Worm (Caenorhabditis elegans) whole organism, mixed stage, embryonic: ENCODE results near the gene Y37E11B.6.

Experiments
- elt-1 ChIP-seq: sonication (generic microtip); optimal IDR thresholded peaks from 2 replicates; lab custom pipeline; 2017; ENCODE audit warnings: missing genetic modification characterization, mild to moderate bottlenecking, missing compliant biosample characterization, antibody characterized with exemption, moderate library complexity, borderline replicate concordance; ENCODE audit not compliant: insufficient read depth
- elt-3 ChIP-seq: fragments of 150-350 bp; optimal IDR thresholded peaks from 2 replicates; lab custom pipeline; 2014; ENCODE audit warnings: missing biosample characterization, missing genetic modification characterization
- ham-2 ChIP-seq: fragments of 200-800 bp; sonication (Bioruptor generic); optimal IDR thresholded peaks from 2 replicates; lab custom pipeline; 2018; ENCODE audit warnings: mild to moderate bottlenecking, missing genetic modification characterization, missing compliant biosample characterization
- lin-32 ChIP-seq: fragments of 200-800 bp; sonication (Bioruptor generic); optimal IDR thresholded peaks from 2 replicates; lab custom pipeline; 2018; ENCODE audit warnings: mild to moderate bottlenecking, missing genetic modification characterization, missing compliant biosample characterization
- lsy-2 ChIP-seq: fragments of 150-350 bp; optimal IDR thresholded peaks from 2 replicates; lab custom pipeline; 2014; ENCODE audit warnings: missing biosample characterization, missing genetic modification characterization
- mab-5 ChIP-seq: fragments of 150-350 bp; optimal IDR thresholded peaks from 2 replicates; lab custom pipeline; 2014; ENCODE audit warnings: missing biosample characterization, missing genetic modification characterization
- mep-1 ChIP-seq: fragments of 150-350 bp; optimal IDR thresholded peaks from 2 replicates; lab custom pipeline; 2017; ENCODE audit warnings: missing biosample characterization, missing genetic modification reagents, missing genetic modification characterization, inconsistent platforms
- nhr-12 ChIP-seq: fragments of 150-350 bp; optimal IDR thresholded peaks from 2 replicates; lab custom pipeline; 2014; ENCODE audit warnings: missing biosample characterization, missing genetic modification characterization
- pha-4 ChIP-seq: fragments of 150-350 bp; optimal IDR thresholded peaks from 2 replicates; lab custom pipeline; 2018; ENCODE audit warnings: missing biosample characterization, missing genetic modification reagents, missing genetic modification characterization
- sptf-1 ChIP-seq: sonication (generic microtip); optimal IDR thresholded peaks from 2 replicates; lab custom pipeline; 2017; ENCODE audit warnings: mild to moderate bottlenecking, missing genetic modification characterization, moderate library complexity, missing compliant biosample characterization
- unc-62 ChIP-seq: fragments of 150-350 bp; optimal IDR thresholded peaks from 2 replicates; lab custom pipeline; 2014; ENCODE audit warnings: missing biosample characterization, missing genetic modification reagents, missing genetic modification characterization
- ztf-11 ChIP-seq: fragments of 150-350 bp; optimal IDR thresholded peaks from 2 replicates; lab custom pipeline; 2014; ENCODE audit warnings: missing biosample characterization, missing genetic modification characterization

DNA sequence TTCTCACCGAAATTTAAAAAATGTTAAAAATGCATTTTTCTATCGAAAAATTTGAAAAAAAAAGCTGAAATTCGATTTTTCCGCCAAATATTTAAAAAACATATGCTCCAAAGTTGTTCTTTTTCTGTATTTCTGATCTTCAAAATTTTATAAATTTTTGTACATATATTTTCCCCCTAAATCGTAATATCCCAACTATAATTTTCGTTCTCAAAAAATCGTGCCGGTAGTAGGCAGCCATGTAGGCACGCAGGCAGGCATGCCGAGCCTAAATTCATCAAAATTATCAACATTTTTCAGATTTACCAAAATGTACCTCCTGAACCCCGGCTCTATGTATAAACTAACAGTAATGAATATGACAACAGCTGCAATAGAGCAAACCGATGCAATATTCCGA is 34.2 kb downstream of the Y37E11B.6 start, which contains the start of gene sre-5:
- no peak for TF ChIP-seq sptf-1 (tag; lab: Kevin White, UChicago)
- TF ChIP-seq mab-5 (tag; lab: Kevin White, UChicago) = no peak
- no peak for TF ChIP-seq elt-3 (tag; lab: Kevin White, UChicago)
- TF ChIP-seq ztf-11 (tag; lab: Kevin White, UChicago) = no peak
- no peak for TF ChIP-seq pha-4 (tag; lab: Kevin White, UChicago)
- no peak for TF ChIP-seq mep-1 (tag; lab: Kevin White, UChicago)
- TF ChIP-seq lsy-2 = no peak
- TF ChIP-seq nhr-12 (tag; lab: Kevin White, UChicago) = no peak
- no peak for TF ChIP-seq unc-62
- TF ChIP-seq lin-32 (GFP tag; lab: Kevin White, UChicago) = no peak
- TF ChIP-seq ham-2 (GFP tag; lab: Kevin White, UChicago) = no peak
- no peak for TF ChIP-seq elt-1 (tag; lab: Kevin White, UChicago)
